Fruit fly (Drosophila melanogaster) whole organism, pupa: Measurements from ENCODE around the gene a5.
A peak's percentile ranks its signal among the peaks of the same experiment; 100 is the strongest.

ENCODE experiments used
- CG10348 ChIP-seq: fragments of 200-800 bp; sonication (Bioruptor generic); IDR thresholded peaks from 2 replicates; pipeline ENCODE4 v1.3.6; 2022; ENCODE audit warnings: missing biosample characterization, missing genetic modification characterization
- CG12605 ChIP-seq: fragments of 200-800 bp; sonication (Bioruptor generic); IDR thresholded peaks from 2 replicates; pipeline ENCODE4 v1.3.6; 2022; ENCODE audit warnings: missing biosample characterization, missing genetic modification characterization
- CG13204 ChIP-seq: fragments of 200-800 bp; sonication (Bioruptor generic); optimal IDR thresholded peaks from 2 replicates; lab custom pipeline; 2018; ENCODE audit warnings: missing biosample characterization, mild to moderate bottlenecking, missing genetic modification characterization, moderate library complexity
- CG14655 ChIP-seq: fragments of 200-800 bp; sonication (Bioruptor generic); optimal IDR thresholded peaks from 3 replicates; lab custom pipeline; 2017; ENCODE audit warnings: mild to moderate bottlenecking, missing biosample characterization, missing genetic modification reagents, missing genetic modification characterization
- CG15710 ChIP-seq: fragments of 200-800 bp; sonication (Bioruptor generic); optimal IDR thresholded peaks from 2 replicates; lab custom pipeline; 2018; ENCODE audit warnings: missing biosample characterization, mild to moderate bottlenecking, missing genetic modification characterization, moderate library complexity
- CG17806 ChIP-seq: fragments of 200-800 bp; sonication (Bioruptor generic); optimal IDR thresholded peaks from 2 replicates; lab custom pipeline; 2018; ENCODE audit warnings: missing biosample characterization, mild to moderate bottlenecking, missing genetic modification characterization, moderate library complexity
- CG32121 ChIP-seq: fragments of 200-800 bp; sonication (Bioruptor generic); IDR thresholded peaks from 2 replicates; pipeline ENCODE4 v1.3.6; 2022; ENCODE audit warnings: missing biosample characterization, missing genetic modification characterization
- CG34367 ChIP-seq: fragments of 200-800 bp; sonication (Bioruptor generic); optimal IDR thresholded peaks from 2 replicates; lab custom pipeline; 2018; ENCODE audit warnings: missing biosample characterization, mild to moderate bottlenecking, missing genetic modification characterization
- CG4496 ChIP-seq: fragments of 200-800 bp; sonication (Bioruptor generic); IDR thresholded peaks from 3 replicates; pipeline ENCODE4 v1.3.6; 2022; ENCODE audit warnings: missing biosample characterization, missing genetic modification characterization
- CG8159 ChIP-seq: fragments of 200-800 bp; sonication (Bioruptor generic); optimal IDR thresholded peaks from 3 replicates; lab custom pipeline; 2018; ENCODE audit warnings: missing biosample characterization, mild to moderate bottlenecking, missing genetic modification characterization, moderate library complexity
- CG8301 ChIP-seq: fragments of 200-800 bp; sonication (Bioruptor generic); optimal IDR thresholded peaks from 2 replicates; lab custom pipeline; 2018; ENCODE audit warnings: missing biosample characterization, mild to moderate bottlenecking, missing genetic modification characterization
- CG9948 ChIP-seq: fragments of 200-800 bp; sonication (Bioruptor generic); optimal IDR thresholded peaks from 2 replicates; lab custom pipeline; 2018; ENCODE audit warnings: missing biosample characterization, mild to moderate bottlenecking, missing genetic modification characterization, moderate library complexity
- D1 ChIP-seq: fragments of 200-800 bp; sonication (Bioruptor generic); optimal IDR thresholded peaks from 2 replicates; lab custom pipeline; 2018; ENCODE audit warnings: missing biosample characterization, mild to moderate bottlenecking, missing genetic modification characterization, moderate library complexity
- EcR ChIP-seq: fragments of 200-800 bp; sonication (Bioruptor generic); optimal IDR thresholded peaks from 3 replicates; lab custom pipeline; 2019; ENCODE audit warnings: missing biosample characterization, missing genetic modification characterization, mild to moderate bottlenecking, moderate library complexity, missing genetic modification reagents
- Ets98B ChIP-seq: fragments of 200-800 bp; sonication (Bioruptor generic); IDR thresholded peaks from 2 replicates; pipeline ENCODE4 v1.3.6; 2022; ENCODE audit warnings: missing biosample characterization, missing genetic modification characterization
- Pif1A ChIP-seq: fragments of 200-800 bp; sonication (Bioruptor generic); optimal IDR thresholded peaks from 3 replicates; lab custom pipeline; 2016; ENCODE audit warnings: missing biosample characterization, missing genetic modification characterization
- Pif1B ChIP-seq: fragments of 200-800 bp; sonication (Bioruptor generic); optimal IDR thresholded peaks from 3 replicates; lab custom pipeline; 2016; ENCODE audit warnings: missing biosample characterization, missing genetic modification characterization
- Snoo ChIP-seq: fragments of 200-800 bp; sonication (Bioruptor generic); optimal IDR thresholded peaks from 3 replicates; lab custom pipeline; 2017; ENCODE audit warnings: missing biosample characterization, mild to moderate bottlenecking, missing genetic modification characterization, inconsistent platforms
- fd96Ca ChIP-seq: fragments of 200-800 bp; sonication (Bioruptor generic); IDR thresholded peaks from 3 replicates; pipeline ENCODE4 v1.3.6; 2022; ENCODE audit warnings: missing biosample characterization, missing genetic modification characterization
- gl ChIP-seq: fragments of 200-800 bp; sonication (Bioruptor generic); optimal IDR thresholded peaks from 2 replicates; lab custom pipeline; 2018; ENCODE audit warnings: missing biosample characterization, mild to moderate bottlenecking, missing genetic modification characterization
- rn ChIP-seq: fragments of 200-800 bp; sonication (Bioruptor generic); IDR thresholded peaks from 2 replicates; pipeline ENCODE4 v1.3.6; 2022; ENCODE audit warnings: missing biosample characterization, missing genetic modification characterization

The a5 gene

dm6 chr2L:1361771-1362632 is 33.0 kb downstream of the a5 start, which contains the start of gene NLaz:
TSS of gene NLaz (minus strand) at chr2L:1361821.
- TF ChIP-seq Pif1B (GFP tag; lab: Kevin White, UChicago) (no peak), EcR (GFP tag; lab: Kevin White, UChicago) (peak; percentile 75), CG8159 (peak; percentile 0), Ets98B (GFP tag; lab: Robert Waterston, UW) (no peak)

- TF ChIP-seq Ets98B (GFP tag; lab: Robert Waterston, UW) (no peak), fd96Ca (no peak), gl (tag; lab: Kevin White, UChicago) (no peak), CG15710 (no peak), CG4496 (no peak), Pif1A (GFP tag; lab: Kevin White, UChicago) (no peak), CG17806 (no peak), Snoo (tag; lab: Kevin White, UChicago) (no peak), CG9948 (no peak), EcR (GFP tag; lab: Kevin White, UChicago) (no peak), CG34367 (tag; lab: Kevin White, UChicago) (no peak), Pif1B (GFP tag; lab: Kevin White, UChicago) (no peak), CG13204 (GFP tag; lab: Kevin White, UChicago) (no peak), CG8159 (no peak), rn (GFP tag; lab: Robert Waterston, UW) (no peak), CG10348 (no peak), D1 (tag; lab: Kevin White, UChicago) (no peak), CG12605 (no peak), CG14655 (GFP tag; lab: Kevin White, UChicago) (no peak)
Measured at dm6 chr2L:1365037-1365436, 36.1 kb downstream of the a5 start.

dm6 chr2L:1367696-1368095 is 38.7 kb downstream of the a5 start, which contains the start of gene CG14346:
TSS of gene CG14346 (plus strand) at chr2L:1367996.
- TF ChIP-seq CG12605 (no peak), rn (GFP tag; lab: Robert Waterston, UW) (no peak), CG13204 (GFP tag; lab: Kevin White, UChicago) (no peak), fd96Ca (no peak), gl (tag; lab: Kevin White, UChicago) (no peak), CG4496 (no peak), CG8301 (tag; lab: Kevin White, UChicago) (no peak), Pif1B (GFP tag; lab: Kevin White, UChicago) (no peak), CG10348 (no peak), Snoo (tag; lab: Kevin White, UChicago) (no peak), EcR (GFP tag; lab: Kevin White, UChicago) (no peak), CG14655 (GFP tag; lab: Kevin White, UChicago) (no peak), Pif1A (GFP tag; lab: Kevin White, UChicago) (no peak)

dm6 chr2L:1377635-1378034 is 48.7 kb downstream of the a5 start:
- TF ChIP-seq Pif1A (GFP tag; lab: Kevin White, UChicago) (no peak), CG32121 (GFP tag; lab: Robert Waterston, UW) (no peak), CG9948 (no peak), fd96Ca (no peak), Pif1B (GFP tag; lab: Kevin White, UChicago) (no peak), CG14655 (GFP tag; lab: Kevin White, UChicago) (no peak), CG17806 (no peak), Snoo (tag; lab: Kevin White, UChicago) (no peak), EcR (GFP tag; lab: Kevin White, UChicago) (no peak), CG10348 (no peak), Ets98B (GFP tag; lab: Robert Waterston, UW) (no peak), D1 (tag; lab: Kevin White, UChicago) (no peak), rn (GFP tag; lab: Robert Waterston, UW) (no peak), gl (tag; lab: Kevin White, UChicago) (no peak), CG13204 (GFP tag; lab: Kevin White, UChicago) (no peak), CG8301 (tag; lab: Kevin White, UChicago) (no peak), CG15710 (no peak), CG4496 (no peak), CG34367 (tag; lab: Kevin White, UChicago) (no peak), CG12605 (no peak)
- TF ChIP-seq, all 21 proteins: peak for 0
